Fruit fly (Drosophila melanogaster) whole organism, embryonic: ENCODE measurements around the gene eIF1.
A peak's percentile ranks its signal among the peaks of the same experiment; 100 is the strongest.

Source experiments
- Atf6 ChIP-seq: fragments of 200-800 bp; sonication (Bioruptor generic); IDR thresholded peaks from 2 replicates; pipeline ENCODE4 v1.3.6; 2022; ENCODE audit warnings: missing biosample characterization, missing genetic modification characterization
- Blimp-1 ChIP-seq: fragments of 200-800 bp; sonication (Bioruptor generic); optimal IDR thresholded peaks from 3 replicates; lab custom pipeline; 2018; ENCODE audit warnings: missing biosample characterization, missing genetic modification characterization, mild to moderate bottlenecking, moderate library complexity, missing genetic modification reagents
- CG10147 ChIP-seq: fragments of 200-800 bp; sonication (Bioruptor generic); optimal IDR thresholded peaks from 2 replicates; lab custom pipeline; 2019; ENCODE audit warnings: missing biosample characterization, mild to moderate bottlenecking, missing genetic modification characterization, moderate library complexity
- CG1233 ChIP-seq: fragments of 200-800 bp; sonication (Bioruptor generic); optimal IDR thresholded peaks from 4 replicates; lab custom pipeline; 2018; ENCODE audit warnings: missing biosample characterization, mild to moderate bottlenecking, missing genetic modification characterization
- CG13123 ChIP-seq: fragments of 200-800 bp; sonication (Bioruptor generic); optimal IDR thresholded peaks from 2 replicates; lab custom pipeline; 2016; ENCODE audit warnings: missing biosample characterization, missing genetic modification characterization
- CG13287 ChIP-seq: fragments of 200-800 bp; sonication (Bioruptor generic); IDR thresholded peaks from 2 replicates; pipeline ENCODE4 v1.3.6; 2022; ENCODE audit warnings: missing biosample characterization, missing genetic modification characterization; ENCODE audit not compliant: partially characterized antibody
- CG13624 ChIP-seq: fragments of 200-800 bp; sonication (Bioruptor generic); optimal IDR thresholded peaks from 2 replicates; lab custom pipeline; 2016; ENCODE audit warnings: missing biosample characterization, missing genetic modification characterization
- CG15269 ChIP-seq: fragments of 200-800 bp; sonication (Bioruptor generic); optimal IDR thresholded peaks from 2 replicates; lab custom pipeline; 2018; ENCODE audit warnings: missing biosample characterization, mild to moderate bottlenecking, missing genetic modification characterization, moderate library complexity
- CG17186 ChIP-seq: fragments of 200-800 bp; sonication (Bioruptor generic); optimal IDR thresholded peaks from 3 replicates; lab custom pipeline; 2017; ENCODE audit warnings: missing biosample characterization, missing genetic modification reagents, missing genetic modification characterization
- CG2199 ChIP-seq: fragments of 200-800 bp; sonication (Bioruptor generic); IDR thresholded peaks from 3 replicates; pipeline ENCODE4 v1.3.6; 2022; ENCODE audit warnings: missing biosample characterization, missing genetic modification characterization
- CG31388 ChIP-seq: fragments of 200-800 bp; sonication (Bioruptor generic); optimal IDR thresholded peaks from 2 replicates; lab custom pipeline; 2016; ENCODE audit warnings: missing biosample characterization, missing genetic modification characterization
- CG32767 ChIP-seq: fragments of 200-800 bp; sonication (Bioruptor generic); IDR thresholded peaks from 2 replicates; pipeline ENCODE4 v1.3.6; 2022; ENCODE audit warnings: missing biosample characterization, missing genetic modification characterization
- CG3995 ChIP-seq: fragments of 200-800 bp; sonication (Bioruptor generic); optimal IDR thresholded peaks from 3 replicates; lab custom pipeline; 2016; ENCODE audit warnings: missing biosample characterization, missing genetic modification characterization
- CG4707 ChIP-seq: fragments of 200-800 bp; sonication (Bioruptor generic); optimal IDR thresholded peaks from 2 replicates; lab custom pipeline; 2018; ENCODE audit warnings: missing biosample characterization, mild to moderate bottlenecking, missing genetic modification characterization, moderate library complexity
- CG8478 ChIP-seq: fragments of >200 bp; optimal IDR thresholded peaks from 2 replicates; lab custom pipeline; 2018
- CG9437 ChIP-seq: fragments of 200-800 bp; sonication (Bioruptor generic); optimal IDR thresholded peaks from 2 replicates; lab custom pipeline; 2018; ENCODE audit warnings: missing biosample characterization, mild to moderate bottlenecking, missing genetic modification characterization
- CTCF ChIP-seq: fragments of 200-800 bp; sonication (Bioruptor generic); optimal IDR thresholded peaks from 2 replicates; lab custom pipeline; 2017; ENCODE audit warnings: missing biosample characterization, mild to moderate bottlenecking, missing genetic modification characterization, moderate library complexity
- Ets65A ChIP-seq: fragments of 200-800 bp; sonication (Bioruptor generic); peaks from one replicate; lab custom pipeline; 2016; ENCODE audit warnings: missing biosample characterization, missing genetic modification characterization
- Gug ChIP-seq: fragments of 200-800 bp; sonication (Bioruptor generic); IDR thresholded peaks from 4 replicates; pipeline ENCODE4 v1.3.6; 2022; ENCODE audit warnings: missing biosample characterization, missing genetic modification characterization
- HLHmδ ChIP-seq: fragments of 200-800 bp; sonication (Bioruptor generic); optimal IDR thresholded peaks from 2 replicates; lab custom pipeline; 2018; ENCODE audit warnings: missing biosample characterization, mild to moderate bottlenecking, missing genetic modification characterization, moderate library complexity
- HmgD ChIP-seq: fragments of 200-800 bp; sonication (Bioruptor generic); optimal IDR thresholded peaks from 3 replicates; lab custom pipeline; 2016; ENCODE audit warnings: missing biosample characterization, missing genetic modification characterization
- Hmr ChIP-seq: fragments of 200-800 bp; sonication (Bioruptor generic); optimal IDR thresholded peaks from 3 replicates; lab custom pipeline; 2017; ENCODE audit warnings: mild to moderate bottlenecking, missing biosample characterization, missing genetic modification reagents, missing genetic modification characterization
- Hmx ChIP-seq: fragments of 200-800 bp; sonication (Bioruptor generic); optimal IDR thresholded peaks from 2 replicates; lab custom pipeline; 2016; ENCODE audit warnings: missing biosample characterization, missing genetic modification characterization
- Mrtf ChIP-seq: fragments of 200-800 bp; sonication (Bioruptor generic); IDR thresholded peaks from 3 replicates; pipeline ENCODE4 v1.3.6; 2022; ENCODE audit warnings: missing biosample characterization, missing genetic modification characterization
- Optix ChIP-seq: fragments of 200-800 bp; sonication (Bioruptor generic); IDR thresholded peaks from 3 replicates; pipeline ENCODE4 v1.3.6; 2022; ENCODE audit warnings: missing biosample characterization, missing genetic modification characterization
- Rx ChIP-seq: fragments of 200-800 bp; sonication (Bioruptor generic); IDR thresholded peaks from 2 replicates; pipeline ENCODE4 v1.3.6; 2022; ENCODE audit warnings: missing biosample characterization, missing genetic modification characterization
- Spps ChIP-seq: fragments of 200-800 bp; sonication (Bioruptor generic); optimal IDR thresholded peaks from 2 replicates; lab custom pipeline; 2018; ENCODE audit warnings: missing biosample characterization, mild to moderate bottlenecking, missing genetic modification characterization
- Sry-β ChIP-seq: fragments of 200-800 bp; sonication (Bioruptor generic); optimal IDR thresholded peaks from 2 replicates; lab custom pipeline; 2018; ENCODE audit warnings: missing biosample characterization, mild to moderate bottlenecking, missing genetic modification characterization, moderate library complexity
- bbx ChIP-seq: fragments of 200-800 bp; sonication (Bioruptor generic); IDR thresholded peaks from 2 replicates; pipeline ENCODE4 v1.3.6; 2022; ENCODE audit warnings: missing biosample characterization, missing genetic modification characterization; ENCODE audit not compliant: partially characterized antibody
- bigmax ChIP-seq: fragments of 200-800 bp; sonication (Bioruptor generic); optimal IDR thresholded peaks from 2 replicates; lab custom pipeline; 2018; ENCODE audit warnings: missing biosample characterization, mild to moderate bottlenecking, missing genetic modification characterization
- caup ChIP-seq: fragments of 200-800 bp; sonication (Bioruptor generic); optimal IDR thresholded peaks from 3 replicates; lab custom pipeline; 2017; ENCODE audit warnings: missing biosample characterization, mild to moderate bottlenecking, missing genetic modification characterization, moderate library complexity; ENCODE audit not compliant: severe bottlenecking
- chinmo ChIP-seq: fragments of 200-800 bp; sonication (Bioruptor generic); IDR thresholded peaks from 4 replicates; pipeline ENCODE4 v1.3.6; 2022; ENCODE audit warnings: missing biosample characterization, missing genetic modification characterization; ENCODE audit not compliant: partially characterized antibody
- cwo ChIP-seq: fragments of 200-800 bp; sonication (Bioruptor generic); optimal IDR thresholded peaks from 3 replicates; lab custom pipeline; 2017; ENCODE audit warnings: missing biosample characterization, missing genetic modification characterization, mild to moderate bottlenecking, moderate library complexity, missing genetic modification reagents
- ems ChIP-seq: fragments of 200-800 bp; sonication (Bioruptor generic); optimal IDR thresholded peaks from 3 replicates; lab custom pipeline; 2016; ENCODE audit warnings: missing biosample characterization, missing genetic modification characterization
- jumu ChIP-seq: fragments of 200-800 bp; sonication (Bioruptor generic); optimal IDR thresholded peaks from 3 replicates; lab custom pipeline; 2016; ENCODE audit warnings: missing biosample characterization, missing genetic modification characterization
- odd ChIP-seq: fragments of 200-800 bp; sonication (Bioruptor generic); optimal IDR thresholded peaks from 2 replicates; lab custom pipeline; 2017; ENCODE audit warnings: missing biosample characterization, mild to moderate bottlenecking, missing genetic modification characterization
- pita ChIP-seq: fragments of 200-800 bp; sonication (Bioruptor generic); optimal IDR thresholded peaks from 2 replicates; lab custom pipeline; 2017; ENCODE audit warnings: missing biosample characterization, mild to moderate bottlenecking, missing genetic modification characterization
- sim ChIP-seq: fragments of 200-800 bp; sonication (Bioruptor generic); IDR thresholded peaks from 2 replicates; pipeline ENCODE4 v1.3.6; 2022; ENCODE audit warnings: missing biosample characterization, missing genetic modification characterization
- tna ChIP-seq: fragments of 200-800 bp; sonication (Bioruptor generic); IDR thresholded peaks from 2 replicates; pipeline ENCODE4 v1.3.6; 2022; ENCODE audit warnings: missing biosample characterization, missing genetic modification characterization; ENCODE audit not compliant: partially characterized antibody
- unc-4 ChIP-seq: fragments of 200-800 bp; sonication (Bioruptor generic); IDR thresholded peaks from 2 replicates; pipeline ENCODE4 v1.3.6; 2022; ENCODE audit warnings: missing biosample characterization, missing genetic modification characterization; ENCODE audit not compliant: partially characterized antibody

eIF1 gene

dm6 chr3L:3266306-3266705 lies 43.2 kb downstream of the eIF1 start (continued):
- TF ChIP-seq Optix (GFP tag; lab: Robert Waterston, UW) (no peak), HmgD (GFP tag; lab: Kevin White, UChicago) (no peak), odd (GFP tag; lab: Kevin White, UChicago) (no peak), HLHmδ (no peak), tna (no peak), CG15269 (tag; lab: Kevin White, UChicago) (peak; percentile 6), cwo (GFP tag; lab: Kevin White, UChicago) (peak; percentile 26), CTCF (GFP tag; lab: Kevin White, UChicago) (no peak), Spps (tag; lab: Kevin White, UChicago) (no peak), CG13287 (GFP tag; lab: Robert Waterston, UW) (no peak), chinmo (GFP tag; lab: Robert Waterston, UW) (0 out of 4 replicates have a peak, but pooled peaks have one; percentile 32), CG32767 (GFP tag; lab: Robert Waterston, UW) (no peak), bigmax (no peak), Sry-β (peak; percentile 42), CG31388 (GFP tag; lab: Kevin White, UChicago) (no peak), CG9437 (GFP tag; lab: Kevin White, UChicago) (no peak), Atf6 (GFP tag; lab: Robert Waterston, UW) (no peak), jumu (GFP tag; lab: Kevin White, UChicago) (no peak), caup (GFP tag; lab: Kevin White, UChicago) (no peak), ems (GFP tag; lab: Kevin White, UChicago) (no peak), CG8478 (lab: Kevin White, UChicago) (no peak), CG17186 (GFP tag; lab: Kevin White, UChicago) (no peak)
- TF ChIP-seq, all 482 proteins: peak for 12

- TF ChIP-seq CG13123 (GFP tag; lab: Kevin White, UChicago), result no peak
- TF ChIP-seq Hmr (GFP tag; lab: Kevin White, UChicago), result no peak
- TF ChIP-seq unc-4, result no peak
- no peak for TF ChIP-seq CG13624 (GFP tag; lab: Kevin White, UChicago)
- no peak for TF ChIP-seq CG2199 (GFP tag; lab: Robert Waterston, UW)
- no peak for TF ChIP-seq CG3995 (GFP tag; lab: Kevin White, UChicago)
- TF ChIP-seq CG1233 (GFP tag; lab: Kevin White, UChicago), result no peak
- TF ChIP-seq Gug (GFP tag; lab: Robert Waterston, UW), result no peak
- TF ChIP-seq CG31388 (GFP tag; lab: Kevin White, UChicago), result no peak
- no peak for TF ChIP-seq pita (GFP tag; lab: Kevin White, UChicago)
- TF ChIP-seq Rx (GFP tag; lab: Robert Waterston, UW), result no peak
- no peak for TF ChIP-seq CG4707 (GFP tag; lab: Kevin White, UChicago)
These were observed 45.0 kb downstream of the eIF1 start, which contains the start of gene CG34265 for dm6 chr3L:3268161-3268560. Gene CG34265 (plus strand): TSS chr3L:3268461.

- TF ChIP-seq bbx, result no peak
- TF ChIP-seq CG10147, result no peak
- peak; percentile 10 for TF ChIP-seq Blimp-1 (GFP tag; lab: Kevin White, UChicago)
- no peak for TF ChIP-seq Hmx (GFP tag; lab: Kevin White, UChicago)
- no peak for TF ChIP-seq Mrtf (GFP tag; lab: Robert Waterston, UW)
- TF ChIP-seq sim, result no peak
- TF ChIP-seq Ets65A (GFP tag; lab: Kevin White, UChicago), result peak; percentile 12
- peak; percentile 35 for TF ChIP-seq CTCF (GFP tag; lab: Kevin White, UChicago)
These were observed 47.6 kb downstream of the eIF1 start, which contains the start of gene CG14960 for dm6 chr3L:3270736-3271135. Gene CG14960 (plus strand): TSS chr3L:3271036.
